Fruit fly (Drosophila melanogaster) whole organism, embryonic: ENCODE measurements around the gene CG42674.

ENCODE experiments used
- Atf-2 ChIP-seq: fragments of 200-800 bp; sonication (Bioruptor generic); optimal IDR thresholded peaks from 2 replicates; lab custom pipeline; 2016; ENCODE audit warnings: missing biosample characterization, missing genetic modification characterization
- Atf3 ChIP-seq: fragments of 200-800 bp; sonication (Bioruptor generic); optimal IDR thresholded peaks from 3 replicates; lab custom pipeline; 2016; ENCODE audit warnings: missing biosample characterization, missing genetic modification characterization
- C15 ChIP-seq: fragments of 200-800 bp; sonication (Bioruptor generic); IDR thresholded peaks from 3 replicates; pipeline ENCODE4 v1.3.6; 2022; ENCODE audit warnings: missing biosample characterization, missing genetic modification characterization
- CG10267 ChIP-seq: fragments of 200-800 bp; sonication (Bioruptor generic); optimal IDR thresholded peaks from 2 replicates; lab custom pipeline; 2018; ENCODE audit warnings: missing biosample characterization, mild to moderate bottlenecking, missing genetic modification characterization, moderate library complexity
- CG10321 ChIP-seq: fragments of 200-800 bp; sonication (Bioruptor generic); IDR thresholded peaks from 2 replicates; pipeline ENCODE4 v1.3.6; 2022; ENCODE audit warnings: missing biosample characterization, missing genetic modification characterization
- CG10543 ChIP-seq: fragments of 200-800 bp; sonication (Bioruptor generic); optimal IDR thresholded peaks from 3 replicates; lab custom pipeline; 2017; ENCODE audit warnings: missing biosample characterization, mild to moderate bottlenecking, missing genetic modification characterization, moderate library complexity
- CG12155 ChIP-seq: fragments of 200-800 bp; sonication (Bioruptor generic); optimal IDR thresholded peaks from 3 replicates; lab custom pipeline; 2016; ENCODE audit warnings: missing biosample characterization, missing genetic modification characterization
- CG12236 ChIP-seq: fragments of 200-800 bp; sonication (Bioruptor generic); optimal IDR thresholded peaks from 2 replicates; lab custom pipeline; 2016; ENCODE audit warnings: missing biosample characterization, missing genetic modification characterization
- CG1233 ChIP-seq: fragments of 200-800 bp; sonication (Bioruptor generic); optimal IDR thresholded peaks from 4 replicates; lab custom pipeline; 2018; ENCODE audit warnings: missing biosample characterization, mild to moderate bottlenecking, missing genetic modification characterization
- CG14050 ChIP-seq: fragments of 200-800 bp; sonication (Bioruptor generic); IDR thresholded peaks from 3 replicates; pipeline ENCODE4 v1.3.6; 2022; ENCODE audit warnings: missing biosample characterization, missing genetic modification characterization
- CG15269 ChIP-seq: fragments of 200-800 bp; sonication (Bioruptor generic); optimal IDR thresholded peaks from 2 replicates; lab custom pipeline; 2018; ENCODE audit warnings: missing biosample characterization, mild to moderate bottlenecking, missing genetic modification characterization, moderate library complexity
- CG17359 ChIP-seq: fragments of 200-800 bp; sonication (Bioruptor generic); optimal IDR thresholded peaks from 3 replicates; lab custom pipeline; 2018; ENCODE audit warnings: missing biosample characterization, mild to moderate bottlenecking, missing genetic modification characterization, moderate library complexity
- CG17361 ChIP-seq: fragments of 200-800 bp; sonication (Bioruptor generic); IDR thresholded peaks from 3 replicates; pipeline ENCODE4 v1.3.6; 2022; ENCODE audit warnings: missing biosample characterization, missing genetic modification characterization
- CG17612 ChIP-seq: fragments of 200-800 bp; sonication (Bioruptor generic); IDR thresholded peaks from 2 replicates; pipeline ENCODE4 v1.3.6; 2022; ENCODE audit warnings: missing biosample characterization, missing genetic modification characterization
- CG18619 ChIP-seq: fragments of 200-800 bp; sonication (Bioruptor generic); optimal IDR thresholded peaks from 3 replicates; lab custom pipeline; 2017; ENCODE audit warnings: missing biosample characterization, mild to moderate bottlenecking, missing genetic modification characterization
- CG31224 ChIP-seq: fragments of 200-800 bp; sonication (Bioruptor generic); IDR thresholded peaks from 2 replicates; pipeline ENCODE4 v1.3.6; 2022; ENCODE audit warnings: missing biosample characterization, missing genetic modification characterization
- CG32772 ChIP-seq: fragments of 200-800 bp; sonication (Bioruptor generic); IDR thresholded peaks from 2 replicates; pipeline ENCODE4 v1.3.6; 2022; ENCODE audit warnings: missing biosample characterization, missing genetic modification characterization
- CG4404 ChIP-seq: fragments of 200-800 bp; sonication (Bioruptor generic); IDR thresholded peaks from 2 replicates; pipeline ENCODE4 v1.3.6; 2022; ENCODE audit warnings: missing biosample characterization, missing genetic modification characterization
- CG4730 ChIP-seq: fragments of 200-800 bp; sonication (Bioruptor generic); IDR thresholded peaks from 2 replicates; pipeline ENCODE4 v1.3.6; 2022; ENCODE audit warnings: missing biosample characterization, missing genetic modification characterization
- CG6272 ChIP-seq: fragments of 200-800 bp; sonication (Bioruptor generic); IDR thresholded peaks from 2 replicates; pipeline ENCODE4 v1.3.6; 2022; ENCODE audit warnings: missing biosample characterization, missing genetic modification characterization
- CG6854 ChIP-seq: fragments of 200-800 bp; sonication (Bioruptor generic); optimal IDR thresholded peaks from 3 replicates; lab custom pipeline; 2017; ENCODE audit warnings: missing biosample characterization, mild to moderate bottlenecking, missing genetic modification characterization
- CG7745 ChIP-seq: fragments of 200-800 bp; sonication (Bioruptor generic); optimal IDR thresholded peaks from 2 replicates; lab custom pipeline; 2018; ENCODE audit warnings: missing biosample characterization, mild to moderate bottlenecking, missing genetic modification characterization, moderate library complexity
- CG7963 ChIP-seq: fragments of 200-800 bp; sonication (Bioruptor generic); IDR thresholded peaks from 3 replicates; pipeline ENCODE4 v1.3.6; 2022; ENCODE audit warnings: missing biosample characterization, missing genetic modification characterization; ENCODE audit not compliant: partially characterized antibody
- CG8388 ChIP-seq: fragments of 200-800 bp; sonication (Bioruptor generic); optimal IDR thresholded peaks from 2 replicates; lab custom pipeline; 2019; ENCODE audit warnings: missing biosample characterization, mild to moderate bottlenecking, missing genetic modification characterization, moderate library complexity
- D ChIP-seq, 2 experiments: fragments of 200-800 bp in 1 of 2; fragments of >200 bp in 1 of 2; sonication (Bioruptor generic) in 1 of 2; optimal IDR thresholded peaks; 2 replicates in 1 of 2; 3 replicates in 1 of 2; lab custom pipeline; 2017; ENCODE audit warnings: mild to moderate bottlenecking in 1 of 2, missing biosample characterization in 1 of 2, missing genetic modification characterization in 1 of 2, missing genetic modification reagents in 1 of 2
- Fer1 ChIP-seq: fragments of 200-800 bp; sonication (Bioruptor generic); optimal IDR thresholded peaks from 2 replicates; lab custom pipeline; 2017; ENCODE audit warnings: missing biosample characterization, mild to moderate bottlenecking, missing genetic modification characterization
- Hr39 ChIP-seq: fragments of >200 bp; optimal IDR thresholded peaks from 2 replicates; lab custom pipeline; 2017
- MESR4 ChIP-seq: fragments of 200-800 bp; sonication (Bioruptor generic); optimal IDR thresholded peaks from 2 replicates; lab custom pipeline; 2018; ENCODE audit warnings: missing biosample characterization, mild to moderate bottlenecking, missing genetic modification characterization, moderate library complexity
- NFAT ChIP-seq: fragments of 200-800 bp; sonication (Bioruptor generic); IDR thresholded peaks from 2 replicates; pipeline ENCODE4 v1.3.6; 2022; ENCODE audit warnings: missing biosample characterization, missing genetic modification characterization
- Sin3A ChIP-seq: fragments of >200 bp; optimal IDR thresholded peaks from 2 replicates; lab custom pipeline; 2018
- abd-A ChIP-seq: fragments of 200-800 bp; sonication (Bioruptor generic); optimal IDR thresholded peaks from 3 replicates; lab custom pipeline; 2019; ENCODE audit warnings: missing biosample characterization, mild to moderate bottlenecking, missing genetic modification characterization, moderate library complexity
- amos ChIP-seq: fragments of 200-800 bp; sonication (Bioruptor generic); IDR thresholded peaks from 2 replicates; pipeline ENCODE4 v1.3.6; 2022; ENCODE audit warnings: missing biosample characterization, missing genetic modification characterization; ENCODE audit not compliant: partially characterized antibody
- ash1 ChIP-seq: fragments of 200-800 bp; sonication (Bioruptor generic); optimal IDR thresholded peaks from 2 replicates; lab custom pipeline; 2018; ENCODE audit warnings: missing biosample characterization, mild to moderate bottlenecking, missing genetic modification characterization
- bab2 ChIP-seq: fragments of 200-800 bp; sonication (Bioruptor generic); optimal IDR thresholded peaks from 2 replicates; lab custom pipeline; 2016; ENCODE audit warnings: missing biosample characterization, missing genetic modification characterization
- bcd ChIP-seq: fragments of 200-800 bp; sonication (Bioruptor generic); optimal IDR thresholded peaks from 2 replicates; lab custom pipeline; 2017; ENCODE audit warnings: missing biosample characterization, mild to moderate bottlenecking, missing genetic modification characterization
- corto ChIP-seq: fragments of 200-800 bp; sonication (Bioruptor generic); optimal IDR thresholded peaks from 2 replicates; lab custom pipeline; 2016; ENCODE audit warnings: missing biosample characterization, mild to moderate bottlenecking, missing genetic modification characterization, moderate library complexity
- eyg ChIP-seq: fragments of 200-800 bp; sonication (Bioruptor generic); optimal IDR thresholded peaks from 3 replicates; lab custom pipeline; 2016; ENCODE audit warnings: missing biosample characterization, missing genetic modification characterization
- ftz-f1 ChIP-seq: fragments of 200-800 bp; sonication (Bioruptor generic); optimal IDR thresholded peaks from 2 replicates; lab custom pipeline; 2016; ENCODE audit warnings: missing biosample characterization, missing genetic modification characterization
- gcm2 ChIP-seq: fragments of 200-800 bp; sonication (Bioruptor generic); optimal IDR thresholded peaks from 2 replicates; lab custom pipeline; 2016; ENCODE audit warnings: missing biosample characterization, missing genetic modification characterization
- her ChIP-seq: fragments of 200-800 bp; sonication (Bioruptor generic); optimal IDR thresholded peaks from 2 replicates; lab custom pipeline; 2016; ENCODE audit warnings: missing biosample characterization, missing genetic modification characterization
- kni ChIP-seq: fragments of 200-800 bp; sonication (Bioruptor generic); optimal IDR thresholded peaks from 3 replicates; lab custom pipeline; 2017; ENCODE audit warnings: mild to moderate bottlenecking, missing biosample characterization, missing genetic modification reagents, missing genetic modification characterization
- lbe ChIP-seq: fragments of 200-800 bp; sonication (Bioruptor generic); optimal IDR thresholded peaks from 2 replicates; lab custom pipeline; 2016; ENCODE audit warnings: missing biosample characterization, mild to moderate bottlenecking, missing genetic modification characterization
- lmd ChIP-seq: fragments of 200-800 bp; sonication (Bioruptor generic); IDR thresholded peaks from 2 replicates; pipeline ENCODE4 v1.3.6; 2022; ENCODE audit warnings: missing biosample characterization, missing genetic modification characterization
- mld ChIP-seq: fragments of 200-800 bp; sonication (Bioruptor generic); IDR thresholded peaks from 3 replicates; pipeline ENCODE4 v1.3.6; 2022; ENCODE audit warnings: missing biosample characterization, missing genetic modification characterization; ENCODE audit not compliant: partially characterized antibody
- phol ChIP-seq: fragments of 200-800 bp; sonication (Bioruptor generic); optimal IDR thresholded peaks from 3 replicates; lab custom pipeline; 2018; ENCODE audit warnings: missing biosample characterization, mild to moderate bottlenecking, missing genetic modification characterization, moderate library complexity
- run ChIP-seq: fragments of 200-800 bp; sonication (Bioruptor generic); optimal IDR thresholded peaks from 3 replicates; lab custom pipeline; 2018; ENCODE audit warnings: missing biosample characterization, mild to moderate bottlenecking, missing genetic modification characterization
- sima ChIP-seq: fragments of 200-800 bp; sonication (Bioruptor generic); optimal IDR thresholded peaks from 2 replicates; lab custom pipeline; 2016; ENCODE audit warnings: missing biosample characterization, missing genetic modification characterization
- sug ChIP-seq: fragments of 200-800 bp; optimal IDR thresholded peaks from 2 replicates; lab custom pipeline; 2019; ENCODE audit warnings: missing biosample characterization, mild to moderate bottlenecking, missing genetic modification characterization, moderate library complexity
- tll ChIP-seq, 2 experiments: fragments of 200-800 bp in 1 of 2; fragments of >200 bp in 1 of 2; sonication (Bioruptor generic) in 1 of 2; optimal IDR thresholded peaks; 2 replicates each; lab custom pipeline; 2017 to 2019; ENCODE audit warnings: missing biosample characterization in 2 of 2, missing genetic modification characterization in 2 of 2, mild to moderate bottlenecking in 1 of 2, moderate library complexity in 1 of 2
- unpg ChIP-seq: fragments of 200-800 bp; sonication (Bioruptor generic); optimal IDR thresholded peaks from 3 replicates; lab custom pipeline; 2018; ENCODE audit warnings: missing biosample characterization, mild to moderate bottlenecking, missing genetic modification characterization, moderate library complexity
- z ChIP-seq: fragments of 200-800 bp; sonication (Bioruptor generic); IDR thresholded peaks from 3 replicates; pipeline ENCODE4 v1.3.6; 2022; ENCODE audit warnings: missing biosample characterization, missing genetic modification characterization

The CG42674 gene

DNA sequence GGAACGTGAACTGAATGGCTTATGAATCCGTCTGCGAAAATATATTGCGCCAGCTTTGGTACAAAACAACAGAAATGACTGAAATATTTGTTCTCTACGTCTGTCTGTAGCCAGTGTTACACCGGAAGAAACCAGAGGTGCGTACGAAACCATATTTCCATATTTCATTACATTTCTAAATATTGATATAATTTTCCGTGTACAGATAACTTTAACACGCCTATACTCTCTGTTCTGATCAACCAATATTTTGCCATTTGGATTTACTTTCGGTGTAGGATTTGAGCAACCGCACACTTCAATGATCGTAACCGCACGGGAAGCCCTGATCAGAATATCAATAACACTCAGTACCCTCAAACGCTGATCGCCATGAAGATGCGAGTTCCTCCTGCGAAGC is 3.4 kb downstream of the CG42674 start (continued):
- TF ChIP-seq C15 (GFP tag; lab: Robert Waterston, UW) = no peak
- TF ChIP-seq ash1 (GFP tag; lab: Kevin White, UChicago) = no peak
- no peak for TF ChIP-seq CG10543
- no peak for TF ChIP-seq CG6854
- TF ChIP-seq corto (GFP tag; lab: Kevin White, UChicago) = no peak
- peak; percentile 1 for TF ChIP-seq CG10267 (tag; lab: Kevin White, UChicago)
- 0 out of 2 replicates have a peak, but pooled peaks have one; percentile 29 for TF ChIP-seq CG31224 (GFP tag; lab: Robert Waterston, UW)
- 0 out of 3 replicates have a peak, but pooled peaks have one; percentile 18 for TF ChIP-seq CG17361 (GFP tag; lab: Robert Waterston, UW)
- TF ChIP-seq gcm2 (GFP tag; lab: Kevin White, UChicago) = no peak
- TF ChIP-seq CG17359 (tag; lab: Kevin White, UChicago) = peak; percentile 39
- TF ChIP-seq bab2 = peak; percentile 42
- no peak for TF ChIP-seq CG17612 (GFP tag; lab: Robert Waterston, UW)
- TF ChIP-seq CG14050 = peak; percentile 29; the same call in 1 of the 3 replicates
- no peak for TF ChIP-seq amos
- no peak for TF ChIP-seq CG7963
- TF ChIP-seq Atf-2 = no peak
- TF ChIP-seq CG1233 (GFP tag; lab: Kevin White, UChicago) = peak; percentile 48
- no peak for TF ChIP-seq ftz-f1 (GFP tag; lab: Kevin White, UChicago)
- TF ChIP-seq her (GFP tag; lab: Kevin White, UChicago) = no peak
- no peak for TF ChIP-seq CG12236 (GFP tag; lab: Kevin White, UChicago)
- no peak for TF ChIP-seq Sin3A (lab: Kevin White, UChicago)
- TF ChIP-seq lmd = peak; percentile 43; the same call in 1 of the 2 replicates
- TF ChIP-seq MESR4 (GFP tag; lab: Kevin White, UChicago) = no peak
- no peak for TF ChIP-seq tll (GFP tag; optimal IDR thresholded peaks at IDR 0.05; lab: Kevin White, UChicago)
- no peak for TF ChIP-seq kni (GFP tag; lab: Kevin White, UChicago)
- TF ChIP-seq sima = no peak
- TF ChIP-seq sug (tag; lab: Kevin White, UChicago) = peak; percentile 5
- TF ChIP-seq Hr39 (lab: Kevin White, UChicago) = no peak
- peak; percentile 55 for TF ChIP-seq CG32772 (GFP tag; lab: Robert Waterston, UW)
- TF ChIP-seq run (tag; lab: Kevin White, UChicago) = no peak
- no peak for TF ChIP-seq CG6272 (GFP tag; lab: Robert Waterston, UW)
- peak; percentile 48 for TF ChIP-seq lbe (GFP tag; lab: Kevin White, UChicago)
- no peak for TF ChIP-seq mld (GFP tag; lab: Robert Waterston, UW)
- peak; percentile 11 for TF ChIP-seq CG8388 (GFP tag; lab: Kevin White, UChicago)
- peak; percentile 33 for TF ChIP-seq bcd (GFP tag; lab: Kevin White, UChicago)
- no peak for TF ChIP-seq CG18619 (GFP tag; lab: Kevin White, UChicago)
- TF ChIP-seq unpg (GFP tag; lab: Kevin White, UChicago) = peak; percentile 57
- peak; percentile 47 for TF ChIP-seq Fer1
- TF ChIP-seq CG10321 (GFP tag; lab: Robert Waterston, UW) = no peak
- no peak for TF ChIP-seq Atf3 (GFP tag; lab: Kevin White, UChicago)
- no peak for TF ChIP-seq z (GFP tag; lab: Robert Waterston, UW)
- TF ChIP-seq CG4404 = 0 out of 2 replicates have a peak, but pooled peaks have one; percentile 22
- no peak for TF ChIP-seq D (optimal IDR thresholded peaks at IDR 0.05; lab: Kevin White, UChicago)
- no peak for TF ChIP-seq D (GFP tag; optimal IDR thresholded peaks at IDR 0.05; lab: Kevin White, UChicago)
- TF ChIP-seq CG4730 (GFP tag; lab: Robert Waterston, UW) = peak; percentile 45; the same call in 1 of the 2 replicates
- no peak for TF ChIP-seq CG7745 (tag; lab: Kevin White, UChicago)
- TF ChIP-seq CG15269 = peak; percentile 68
- TF ChIP-seq CG12155 (GFP tag; lab: Kevin White, UChicago) = peak; percentile 6
- 0 out of 2 replicates have a peak, but pooled peaks have one; percentile 8 for TF ChIP-seq NFAT
- TF ChIP-seq phol = peak; percentile 35
- no peak for TF ChIP-seq eyg (GFP tag; lab: Kevin White, UChicago)
- no peak for TF ChIP-seq abd-A (tag; lab: Kevin White, UChicago)
